Fruit fly (Drosophila melanogaster): ENCODE results near the gene Dmtn.
A peak's percentile ranks its signal among the peaks of the same experiment; 100 is the strongest.

Gene Dmtn

dm6 chr3R:6423128-6423527, 17.4 kb upstream of the Dmtn start:
- no peak for TF ChIP-seq Mio (GFP tag; optimal IDR thresholded peaks at IDR 0.05)
- no peak for TF ChIP-seq jim (GFP tag; optimal IDR thresholded peaks at IDR 0.05)
- TF ChIP-seq sv (GFP tag; optimal IDR thresholded peaks at IDR 0.05): no peak
- no peak for TF ChIP-seq Hr78 (GFP tag; optimal IDR thresholded peaks at IDR 0.05)
- TF ChIP-seq tai (GFP tag; optimal IDR thresholded peaks at IDR 0.05): no peak
- TF ChIP-seq fru (GFP tag; optimal IDR thresholded peaks at IDR 0.05): no peak
- TF ChIP-seq Dfd (GFP tag; optimal IDR thresholded peaks at IDR 0.05): no peak
- no peak for TF ChIP-seq pan (optimal IDR thresholded peaks at IDR 0.05)
- TF ChIP-seq Hnf4 (GFP tag; optimal IDR thresholded peaks at IDR 0.05): peak; percentile 31
- TF ChIP-seq Abd-B (GFP tag; optimal IDR thresholded peaks at IDR 0.05): no peak
- TF ChIP-seq Vsx2 (GFP tag; optimal IDR thresholded peaks at IDR 0.05; ENCODE audit: partially characterized antibody): no peak
- TF ChIP-seq psq (GFP tag; optimal IDR thresholded peaks at IDR 0.05): no peak
- TF ChIP-seq dmrt93B (GFP tag; optimal IDR thresholded peaks at IDR 0.05): no peak
- no peak for TF ChIP-seq Rel (GFP tag; optimal IDR thresholded peaks at IDR 0.05)
- TF ChIP-seq Rel (tag; optimal IDR thresholded peaks at IDR 0.05): peak; percentile 18

- peak; percentile 18 for TF ChIP-seq h (GFP tag; optimal IDR thresholded peaks at IDR 0.05)
- no peak for TF ChIP-seq OdsH (GFP tag; optimal IDR thresholded peaks at IDR 0.05)
- no peak for TF ChIP-seq Rel (GFP tag; optimal IDR thresholded peaks at IDR 0.05)
- TF ChIP-seq Rel (tag; optimal IDR thresholded peaks at IDR 0.05): no peak
- no peak for TF ChIP-seq woc (GFP tag; optimal IDR thresholded peaks at IDR 0.05)
- TF ChIP-seq rgr (GFP tag; optimal IDR thresholded peaks at IDR 0.05): peak; percentile 11
- TF ChIP-seq usp (GFP tag; optimal IDR thresholded peaks at IDR 0.05): no peak
- TF ChIP-seq Dfd (GFP tag; optimal IDR thresholded peaks at IDR 0.05): no peak
- no peak for TF ChIP-seq Hnf4 (GFP tag; optimal IDR thresholded peaks at IDR 0.05)
- TF ChIP-seq Sp1 (GFP tag; optimal IDR thresholded peaks at IDR 0.05): no peak
- TF ChIP-seq Myc (optimal IDR thresholded peaks at IDR 0.05): no peak
- TF ChIP-seq dsf (GFP tag; optimal IDR thresholded peaks at IDR 0.05; ENCODE audit: borderline replicate concordance): no peak
- no peak for TF ChIP-seq dmrt93B (GFP tag; optimal IDR thresholded peaks at IDR 0.05)
- TF ChIP-seq HLH106 (tag; optimal IDR thresholded peaks at IDR 0.05): peak; percentile 27
- peak; percentile 38 for TF ChIP-seq psq (GFP tag; optimal IDR thresholded peaks at IDR 0.05)
- peak; percentile 36 for TF ChIP-seq fru (GFP tag; optimal IDR thresholded peaks at IDR 0.05)
- no peak for TF ChIP-seq Jra (GFP tag; optimal IDR thresholded peaks at IDR 0.05)
- no peak for TF ChIP-seq sage (GFP tag; optimal IDR thresholded peaks at IDR 0.05)
- TF ChIP-seq brk (GFP tag; optimal IDR thresholded peaks at IDR 0.05): peak; percentile 43
- no peak for TF ChIP-seq Abd-B (GFP tag; optimal IDR thresholded peaks at IDR 0.05)
- peak; percentile 49 for TF ChIP-seq Hr83 (GFP tag; optimal IDR thresholded peaks at IDR 0.05; ENCODE audit: poor library complexity, severe bottlenecking)
- no peak for TF ChIP-seq lola (GFP tag; optimal IDR thresholded peaks at IDR 0.05)
- no peak for TF ChIP-seq br (GFP tag; optimal IDR thresholded peaks at IDR 0.05)
- TF ChIP-seq jim (GFP tag; optimal IDR thresholded peaks at IDR 0.05): no peak
- no peak for TF ChIP-seq N (GFP tag; optimal IDR thresholded peaks at IDR 0.05)
- no peak for TF ChIP-seq CG32264 (GFP tag; optimal IDR thresholded peaks at IDR 0.05)
- TF ChIP-seq CrebA (GFP tag; optimal IDR thresholded peaks at IDR 0.05; ENCODE audit: borderline replicate concordance): peak; percentile 59
- no peak for TF ChIP-seq foxo (GFP tag; optimal IDR thresholded peaks at IDR 0.05)
Observed at dm6 chr3R:6421712-6422141, 16.0 kb upstream of the Dmtn start.

dm6 chr3R:6421263-6421662, 15.6 kb upstream of the Dmtn start:
- no peak for TF ChIP-seq Hnf4 (GFP tag; optimal IDR thresholded peaks at IDR 0.05)
- TF ChIP-seq br (GFP tag; optimal IDR thresholded peaks at IDR 0.05): no peak
- TF ChIP-seq pan (optimal IDR thresholded peaks at IDR 0.05): no peak
- TF ChIP-seq Hr83 (GFP tag; optimal IDR thresholded peaks at IDR 0.05; ENCODE audit: poor library complexity, severe bottlenecking): no peak
- no peak for TF ChIP-seq psq (GFP tag; optimal IDR thresholded peaks at IDR 0.05)
- no peak for TF ChIP-seq sage (GFP tag; optimal IDR thresholded peaks at IDR 0.05)
- no peak for TF ChIP-seq dsf (GFP tag; optimal IDR thresholded peaks at IDR 0.05; ENCODE audit: borderline replicate concordance)
- no peak for TF ChIP-seq GATAd (GFP tag; optimal IDR thresholded peaks at IDR 0.05)
- no peak for TF ChIP-seq tai (GFP tag; optimal IDR thresholded peaks at IDR 0.05)
- no peak for TF ChIP-seq lola (GFP tag; optimal IDR thresholded peaks at IDR 0.05)
- no peak for TF ChIP-seq Sp1 (GFP tag; optimal IDR thresholded peaks at IDR 0.05)
- TF ChIP-seq OdsH (GFP tag; optimal IDR thresholded peaks at IDR 0.05): no peak
- TF ChIP-seq usp (GFP tag; optimal IDR thresholded peaks at IDR 0.05): no peak
- no peak for TF ChIP-seq Rel (GFP tag; optimal IDR thresholded peaks at IDR 0.05)
- no peak for TF ChIP-seq Rel (tag; optimal IDR thresholded peaks at IDR 0.05)
- TF ChIP-seq dmrt93B (GFP tag; optimal IDR thresholded peaks at IDR 0.05): no peak
- TF ChIP-seq brk (GFP tag; optimal IDR thresholded peaks at IDR 0.05): no peak
- TF ChIP-seq foxo (GFP tag; optimal IDR thresholded peaks at IDR 0.05): no peak
- TF ChIP-seq jim (GFP tag; optimal IDR thresholded peaks at IDR 0.05): no peak
- no peak for TF ChIP-seq h (GFP tag; optimal IDR thresholded peaks at IDR 0.05)
- TF ChIP-seq CrebA (GFP tag; optimal IDR thresholded peaks at IDR 0.05; ENCODE audit: borderline replicate concordance): no peak

Measured in whole organism, wandering third instar larva.